Fruit fly (Drosophila melanogaster) whole organism: ENCODE results near the gene Ir87a.

ENCODE experiments used
- CG8478 ChIP-seq: fragments of >200 bp; optimal IDR thresholded peaks from 2 replicates; lab custom pipeline; 2018; ENCODE audit warnings: inconsistent platforms
- pan ChIP-seq: fragments of >200 bp; optimal IDR thresholded peaks from 2 replicates; lab custom pipeline; 2017
- psq ChIP-seq: fragments of >200 bp; optimal IDR thresholded peaks from 2 replicates; lab custom pipeline; 2017

dm6 chr3R:13448354-13448753, 28.3 kb downstream of the Ir87a start:
- TF ChIP-seq CG8478 (lab: Kevin White, UChicago) (no peak), psq (lab: Kevin White, UChicago) (no peak), pan (no peak)
